Fruit fly (Drosophila melanogaster) whole organism, prepupa: ENCODE results near the gene CG34353.

Experiments
- CG1621 ChIP-seq: fragments of 200-800 bp; sonication (Bioruptor generic); optimal IDR thresholded peaks from 3 replicates; lab custom pipeline; 2018; ENCODE audit warnings: missing biosample characterization, mild to moderate bottlenecking, missing genetic modification characterization
- CG31627 ChIP-seq: fragments of 200-800 bp; sonication (Bioruptor generic); optimal IDR thresholded peaks from 3 replicates; lab custom pipeline; 2016; ENCODE audit warnings: missing biosample characterization, missing genetic modification characterization
- CG6163 ChIP-seq: fragments of 200-800 bp; sonication (Bioruptor generic); IDR thresholded peaks from 3 replicates; pipeline ENCODE4 v1.3.6; 2022; ENCODE audit warnings: missing biosample characterization, missing genetic modification characterization
- Eip78C ChIP-seq: fragments of 200-800 bp; sonication (Bioruptor generic); peaks from one replicate; lab custom pipeline; 2016; ENCODE audit warnings: missing biosample characterization, missing genetic modification characterization
- Hr39 ChIP-seq: fragments of 200-800 bp; sonication (Bioruptor generic); optimal IDR thresholded peaks from 2 replicates; lab custom pipeline; 2016; ENCODE audit warnings: missing biosample characterization, missing genetic modification characterization
- Hr4 ChIP-seq: fragments of 200-800 bp; sonication (Bioruptor generic); optimal IDR thresholded peaks from 3 replicates; lab custom pipeline; 2016; ENCODE audit warnings: missing biosample characterization, missing genetic modification characterization
- Sox102F ChIP-seq: fragments of 200-800 bp; sonication (Bioruptor generic); optimal IDR thresholded peaks from 2 replicates; lab custom pipeline; 2016; ENCODE audit warnings: missing biosample characterization, mild to moderate bottlenecking, missing genetic modification characterization
- fkh ChIP-seq: fragments of 200-800 bp; sonication (Bioruptor generic); optimal IDR thresholded peaks from 3 replicates; lab custom pipeline; 2017; ENCODE audit warnings: missing biosample characterization, mild to moderate bottlenecking, missing genetic modification characterization, moderate library complexity
- net ChIP-seq: fragments of 200-800 bp; sonication (Bioruptor generic); optimal IDR thresholded peaks from 3 replicates; lab custom pipeline; 2016; ENCODE audit warnings: missing biosample characterization, missing genetic modification characterization
- pdm3 ChIP-seq: fragments of 200-800 bp; sonication (Bioruptor generic); optimal IDR thresholded peaks from 3 replicates; lab custom pipeline; 2016; ENCODE audit warnings: missing biosample characterization, missing genetic modification characterization

DNA sequence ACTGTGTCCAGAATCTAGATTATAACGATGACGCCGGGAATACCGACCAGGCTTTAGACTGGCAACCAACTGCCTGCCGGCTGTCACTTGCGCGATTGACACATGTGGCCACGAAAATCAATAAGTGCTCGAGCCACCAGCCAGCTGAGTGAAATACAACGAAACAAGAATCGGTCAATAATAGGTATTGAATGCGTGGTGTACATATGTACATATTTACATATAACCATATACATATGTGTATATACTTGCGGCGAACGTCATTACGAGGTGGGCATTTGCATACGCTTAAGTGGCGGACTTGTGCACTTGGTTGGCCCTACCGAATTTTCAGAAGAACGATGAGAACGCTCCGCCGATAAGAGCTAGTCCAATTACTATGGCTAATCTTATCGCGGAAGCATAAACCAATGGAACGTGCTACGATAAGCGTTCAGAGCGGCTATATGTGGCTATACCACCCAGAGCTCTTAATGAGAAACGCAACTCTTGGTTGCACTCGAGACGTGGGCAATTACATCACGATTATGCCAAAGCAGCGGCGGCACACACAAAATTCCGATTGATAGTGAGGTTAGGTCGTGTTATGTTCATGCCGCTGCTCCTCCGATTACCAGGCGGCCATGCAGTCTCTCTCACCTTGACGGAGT lies 41.0 kb upstream of the CG34353 start:
- TF ChIP-seq Sox102F (no peak), fkh (GFP tag; lab: Kevin White, UChicago) (peak; percentile 85), CG1621 (no peak), net (GFP tag; lab: Kevin White, UChicago) (no peak), Hr39 (no peak), Eip78C (GFP tag; lab: Kevin White, UChicago) (peak; percentile 33), Hr4 (no peak), pdm3 (GFP tag; lab: Kevin White, UChicago) (no peak), CG6163 (GFP tag; lab: Robert Waterston, UW) (no peak), CG31627 (GFP tag; lab: Kevin White, UChicago) (no peak)
